Worm (Caenorhabditis elegans): Measurements from ENCODE around the gene glb-1.

ce11 chrIII:8946285-8946684, 23.2 kb upstream of the glb-1 start:
- TF ChIP-seq pqm-1 (tag; optimal IDR thresholded peaks at IDR 0.05) (no peak), ZK546.5 (tag; optimal IDR thresholded peaks at IDR 0.05) (no peak), nhr-237 (tag; optimal IDR thresholded peaks at IDR 0.05) (no peak), egl-27 (tag; optimal IDR thresholded peaks at IDR 0.05) (no peak)
